Worm (Caenorhabditis elegans): ENCODE results near the gene atg-7.

- no peak for TF ChIP-seq lin-39 (tag; optimal IDR thresholded peaks at IDR 0.05)
- TF ChIP-seq snpc-4 (tag; optimal IDR thresholded peaks at IDR 0.05): no peak
- no peak for TF ChIP-seq fkh-10 (GFP tag; optimal IDR thresholded peaks at IDR 0.05)
- no peak for TF ChIP-seq ztf-11 (tag; optimal IDR thresholded peaks at IDR 0.05)
- TF ChIP-seq zag-1 (tag; optimal IDR thresholded peaks at IDR 0.05): no peak
- no peak for TF ChIP-seq skn-1 (tag; optimal IDR thresholded peaks at IDR 0.05)
Measured at ce11 chrIV:11029412-11029811, 51.4 kb downstream of the atg-7 start, which contains the start of gene hrg-5.

All from whole organism, L3 larva.